Worm (Caenorhabditis elegans): ENCODE data around the gene stdh-4.

DNA sequence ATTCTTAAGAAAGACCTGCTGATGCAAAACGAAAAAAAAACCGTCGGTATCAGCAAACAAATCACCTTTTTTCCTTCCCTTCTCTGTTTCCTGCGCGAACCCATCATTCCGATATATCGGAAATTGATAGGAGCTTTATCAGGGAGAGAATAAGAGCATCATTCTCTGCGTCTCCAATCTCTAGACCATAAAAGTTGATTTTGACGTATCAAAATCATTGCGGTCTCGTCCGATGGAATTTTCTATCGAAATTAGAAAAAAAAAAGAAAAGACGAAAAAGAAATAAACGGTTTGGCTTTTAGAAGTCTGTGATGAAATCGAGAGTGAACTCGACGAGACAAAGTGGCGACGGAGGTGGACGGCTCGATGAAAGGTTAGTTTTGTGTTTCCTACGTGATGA is at the start of gene stdh-4:
- TF ChIP-seq lin-39 (tag; optimal IDR thresholded peaks at IDR 0.05) (no peak), ceh-28 (tag; optimal IDR thresholded peaks at IDR 0.05) (no peak), aly-2 (tag; optimal IDR thresholded peaks at IDR 0.05) (no peak), unc-62 (GFP tag; optimal IDR thresholded peaks at IDR 0.05) (no peak), ztf-4 (tag; optimal IDR thresholded peaks at IDR 0.05) (no peak), daf-12 (tag; optimal IDR thresholded peaks at IDR 0.05) (no peak), elt-3 (tag; optimal IDR thresholded peaks at IDR 0.05) (no peak), mdl-1 (tag; optimal IDR thresholded peaks at IDR 0.05) (no peak), pqm-1 (tag; optimal IDR thresholded peaks at IDR 0.05) (no peak), zag-1 (tag; optimal IDR thresholded peaks at IDR 0.05) (no peak)
